Worm (Caenorhabditis elegans): ENCODE measurements around the gene C06B8.2.

Gene C06B8.2

DNA sequence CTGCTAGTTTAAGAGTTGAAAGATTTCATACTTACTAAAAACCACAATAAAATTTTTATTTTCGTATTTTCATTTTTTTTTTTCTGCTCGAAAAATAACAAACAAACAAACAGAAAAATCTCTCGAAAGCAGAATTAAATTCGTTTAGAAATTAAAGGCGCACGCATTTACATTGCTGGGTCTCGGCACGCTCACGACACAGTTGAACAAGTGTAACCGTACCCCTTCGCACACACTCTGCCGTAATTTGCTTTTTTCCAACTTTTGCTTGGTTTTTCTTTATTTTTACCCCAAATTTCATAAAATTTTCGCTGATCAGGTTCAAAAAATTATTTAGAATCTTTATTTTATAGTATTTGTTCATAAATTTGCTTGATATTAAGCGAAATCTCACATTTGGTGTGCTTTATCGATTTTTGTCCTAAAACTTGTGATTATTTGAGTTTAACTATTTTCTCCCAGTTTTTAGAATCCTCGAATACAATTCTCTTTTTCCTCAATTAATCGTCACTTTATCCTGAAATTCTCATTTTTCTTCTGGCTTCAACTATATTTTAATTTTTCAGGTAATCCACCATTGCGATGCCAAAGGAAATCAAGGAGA lies 33.2 kb upstream of the C06B8.2 start, which contains the start of gene rpl-38 (continued):
- TF ChIP-seq vab-7 (GFP tag; IDR thresholded peaks at IDR 0.05), result peak; percentile 38; the same call in 1 of the 2 replicates
- TF ChIP-seq lin-39 (tag; optimal IDR thresholded peaks at IDR 0.05), result no peak
- TF ChIP-seq Y48G9A.11 (GFP tag; IDR thresholded peaks at IDR 0.05), result no peak
- TF ChIP-seq unc-62 (GFP tag; optimal IDR thresholded peaks at IDR 0.05 in 1 of 2), result no peak
- TF ChIP-seq unc-62 (tag; optimal IDR thresholded peaks at IDR 0.05), result no peak
- TF ChIP-seq fos-1 (tag; optimal IDR thresholded peaks at IDR 0.05), result no peak
- TF ChIP-seq lir-3 (tag; optimal IDR thresholded peaks at IDR 0.05), result no peak
- no peak for TF ChIP-seq ces-1 (GFP tag; optimal IDR thresholded peaks at IDR 0.05)
- peak; percentile 42 for TF ChIP-seq nhr-28 (tag; optimal IDR thresholded peaks at IDR 0.05)
- TF ChIP-seq daf-19 (GFP tag; conservative IDR thresholded peaks at IDR 0.05), result no peak
- TF ChIP-seq ama-1 (optimal IDR thresholded peaks at IDR 0.05), result no peak
- no peak for TF ChIP-seq ZK337.2 (GFP tag; IDR thresholded peaks at IDR 0.05)
- no peak for TF ChIP-seq Y105C5A.15 (GFP tag; IDR thresholded peaks at IDR 0.05)
- TF ChIP-seq set-16 (GFP tag; IDR thresholded peaks at IDR 0.05), result no peak
- TF ChIP-seq ceh-44 (GFP tag; IDR thresholded peaks at IDR 0.05), result peak; percentile 35; the same call in 1 of the 2 replicates
- no peak for TF ChIP-seq zfp-2 (tag; optimal IDR thresholded peaks at IDR 0.05)
- TF ChIP-seq cey-2 (tag; optimal IDR thresholded peaks at IDR 0.05; ENCODE audit: borderline replicate concordance, insufficient read depth), result no peak
- TF ChIP-seq rbr-2 (tag; optimal IDR thresholded peaks at IDR 0.05), result peak; percentile 69
- peak; percentile 78 for TF ChIP-seq lin-38 (GFP tag; IDR thresholded peaks at IDR 0.05)
- TF ChIP-seq lin-29 (GFP tag; IDR thresholded peaks at IDR 0.05), result no peak
- no peak for TF ChIP-seq ztf-7 (tag; optimal IDR thresholded peaks at IDR 0.05)
- no peak for TF ChIP-seq nhr-111 (GFP tag; optimal IDR thresholded peaks at IDR 0.05)
- TF ChIP-seq fkh-10 (GFP tag; optimal IDR thresholded peaks at IDR 0.05), result peak; percentile 29
- no peak for TF ChIP-seq mxl-2 (GFP tag; conservative IDR thresholded peaks at IDR 0.05)
- TF ChIP-seq hlh-30 (tag; optimal IDR thresholded peaks at IDR 0.05; ENCODE audit: insufficient read depth), result peak; percentile 76
- peak; percentile 42 for TF ChIP-seq nhr-6 (tag; optimal IDR thresholded peaks at IDR 0.05)
- TF ChIP-seq php-3 (GFP tag; IDR thresholded peaks at IDR 0.05), result 0 out of 2 replicates have a peak, but pooled peaks have one; percentile 26
- TF ChIP-seq ztf-11 (tag; optimal IDR thresholded peaks at IDR 0.05), result no peak
- TF ChIP-seq aha-1 (tag), result peak; percentile 87
- TF ChIP-seq nhr-77 (tag; optimal IDR thresholded peaks at IDR 0.05), result peak; percentile 83
- no peak for TF ChIP-seq zfp-3 (GFP tag; conservative IDR thresholded peaks at IDR 0.05)
- 0 out of 2 replicates have a peak, but pooled peaks have one; percentile 40 for TF ChIP-seq ceh-20 (GFP tag; IDR thresholded peaks at IDR 0.05)
- TF ChIP-seq F49E8.2 (tag; optimal IDR thresholded peaks at IDR 0.05; ENCODE audit: borderline replicate concordance), result peak; percentile 60
- no peak for TF ChIP-seq nhr-76 (tag; optimal IDR thresholded peaks at IDR 0.05)
- TF ChIP-seq pha-4 (GFP tag; IDR thresholded peaks at IDR 0.05), result no peak
- TF ChIP-seq pha-4 (tag; optimal IDR thresholded peaks at IDR 0.05), result peak; percentile 80
- peak; percentile 52; the same call in 1 of the 2 replicates for TF ChIP-seq dmd-6 (GFP tag; IDR thresholded peaks at IDR 0.05)
- TF ChIP-seq hmg-1.1 (GFP tag; IDR thresholded peaks at IDR 0.05), result peak; percentile 60; the same call in 1 of the 2 replicates
- TF ChIP-seq zip-11 (GFP tag; IDR thresholded peaks at IDR 0.05), result no peak
- TF ChIP-seq nhr-102 (tag; optimal IDR thresholded peaks at IDR 0.05), result peak; percentile 64
- TF ChIP-seq T26A8.4 (GFP tag; IDR thresholded peaks at IDR 0.05), result peak; percentile 55; the same call in 1 of the 2 replicates
- TF ChIP-seq F37D6.2 (tag; optimal IDR thresholded peaks at IDR 0.05), result peak; percentile 47
- peak; percentile 58 for TF ChIP-seq spr-1 (tag; optimal IDR thresholded peaks at IDR 0.05)
- TF ChIP-seq tag-97 (GFP tag; IDR thresholded peaks at IDR 0.05), result no peak
- TF ChIP-seq lin-13 (GFP tag; optimal IDR thresholded peaks at IDR 0.05), result peak; percentile 72
- no peak for TF ChIP-seq nhr-10 (tag; optimal IDR thresholded peaks at IDR 0.05)
- TF ChIP-seq ceh-28 (tag; optimal IDR thresholded peaks at IDR 0.05), result no peak
- no peak for TF ChIP-seq T20F7.1 (GFP tag; optimal IDR thresholded peaks at IDR 0.05)
- no peak for TF ChIP-seq F26F4.8 (GFP tag; conservative IDR thresholded peaks at IDR 0.05)
- TF ChIP-seq madf-5 (GFP tag; IDR thresholded peaks at IDR 0.05), result no peak
- TF ChIP-seq ZK546.5 (tag; optimal IDR thresholded peaks at IDR 0.05), result no peak
- peak; percentile 21 for TF ChIP-seq snpc-4 (tag; optimal IDR thresholded peaks at IDR 0.05)

Data from whole organism, L4 larva.